Worm (Caenorhabditis elegans) whole organism, L1 larva: ENCODE measurements around the gene fbxb-21.

Experiments used
- ceh-88 ChIP-seq: fragments of 200-800 bp; sonication (Bioruptor generic); IDR thresholded peaks from 2 replicates; pipeline ENCODE4 v1.3.6; 2022; ENCODE audit warnings: missing genetic modification characterization, missing compliant biosample characterization
- ces-1 ChIP-seq: fragments of 150-350 bp; optimal IDR thresholded peaks from 2 replicates; lab custom pipeline; 2014; ENCODE audit warnings: missing biosample characterization, missing genetic modification reagents, missing genetic modification characterization
- efl-1 ChIP-seq, 4 experiments: fragments of 150-350 bp; optimal IDR thresholded peaks in 3 of 4; peaks in 1 of 4; 1 replicate in 1 of 4; 2 replicates in 3 of 4; lab custom pipeline; 2014; ENCODE audit warnings: missing biosample characterization in 2 of 4, missing genetic modification characterization in 2 of 4, missing genetic modification reagents in 2 of 4
- elt-3 ChIP-seq, 6 experiments: fragments of 150-350 bp in 1 of 6; sonication (generic microtip); optimal IDR thresholded peaks; 2 replicates each; lab custom pipeline; 2017 to 2018; ENCODE audit warnings: missing biosample characterization in 6 of 6, missing genetic modification characterization in 6 of 6, inconsistent platforms in 1 of 6
- hlh-4 ChIP-seq: sonication (generic microtip); optimal IDR thresholded peaks from 2 replicates; lab custom pipeline; 2016; ENCODE audit warnings: mild to moderate bottlenecking, missing genetic modification characterization, missing compliant biosample characterization
- lsy-2 ChIP-seq, 2 experiments: fragments of 150-350 bp; optimal IDR thresholded peaks; 2 replicates each; lab custom pipeline; 2014; ENCODE audit warnings: missing biosample characterization in 2 of 2, missing genetic modification characterization in 2 of 2
- nhr-19 ChIP-seq: fragments of 200-800 bp; sonication (Bioruptor generic); conservative IDR thresholded peaks from 2 replicates; pipeline ENCODE4 v1.3.6; 2022; ENCODE audit warnings: missing genetic modification characterization, missing compliant biosample characterization
- pax-3 ChIP-seq: fragments of 200-800 bp; sonication (Bioruptor generic); optimal IDR thresholded peaks from 2 replicates; lab custom pipeline; 2018; ENCODE audit warnings: mild to moderate bottlenecking, missing genetic modification characterization, moderate library complexity, missing compliant biosample characterization
- pqm-1 ChIP-seq: sonication (generic microtip); optimal IDR thresholded peaks from 3 replicates; lab custom pipeline; 2017; ENCODE audit warnings: missing biosample characterization, missing genetic modification characterization
- skn-1 ChIP-seq: fragments of 150-350 bp; optimal IDR thresholded peaks from 2 replicates; lab custom pipeline; 2014; ENCODE audit warnings: missing biosample characterization, missing genetic modification characterization
- sptf-1 ChIP-seq: fragments of 150-350 bp; optimal IDR thresholded peaks from 2 replicates; lab custom pipeline; 2014; ENCODE audit warnings: missing biosample characterization, missing genetic modification characterization
- sup-37 ChIP-seq: fragments of 200-800 bp; sonication (Bioruptor generic); optimal IDR thresholded peaks from 2 replicates; lab custom pipeline; 2018; ENCODE audit warnings: mild to moderate bottlenecking, missing genetic modification characterization, missing compliant biosample characterization
- zag-1 ChIP-seq: fragments of 150-350 bp; optimal IDR thresholded peaks from 2 replicates; lab custom pipeline; 2014; ENCODE audit warnings: missing biosample characterization, missing genetic modification characterization

DNA sequence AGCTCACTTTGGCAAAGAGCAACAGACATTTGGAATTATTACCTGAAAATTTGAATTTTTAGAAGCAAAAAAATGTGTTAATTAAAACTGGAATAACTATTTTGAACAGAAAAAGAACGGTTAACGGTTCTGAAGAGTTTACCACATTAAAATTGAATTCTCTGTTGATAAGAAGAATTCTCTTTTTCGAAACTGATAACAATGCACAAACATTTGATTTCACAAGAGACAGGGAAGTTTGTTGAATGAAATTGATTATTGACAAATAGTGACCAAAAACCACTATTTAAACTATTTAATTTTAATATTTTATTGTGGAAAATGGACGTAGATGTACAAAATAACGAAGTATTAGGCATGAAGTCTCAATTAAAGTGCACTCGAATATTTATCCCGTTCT lies 41.1 kb downstream of the fbxb-21 start:
- TF ChIP-seq skn-1 (tag; lab: Kevin White, UChicago) (no peak), elt-3 (tag; optimal IDR thresholded peaks at IDR 0.05; lab: Kevin White, UChicago) (no peak), ces-1 (GFP tag; lab: Kevin White, UChicago) (no peak), ceh-88 (GFP tag; lab: Robert Waterston, UW) (no peak), pax-3 (tag; lab: Kevin White, UChicago) (no peak), efl-1 (optimal IDR thresholded peaks at IDR 0.05; lab: Kevin White, UChicago) (no peak), efl-1 (GFP tag; optimal IDR thresholded peaks at IDR 0.05 in 1 of 2; lab: Kevin White, UChicago) (no peak), sup-37 (GFP tag; lab: Kevin White, UChicago) (no peak), pqm-1 (no peak), lsy-2 (tag; optimal IDR thresholded peaks at IDR 0.05; lab: Kevin White, UChicago) (no peak), sptf-1 (no peak), nhr-19 (GFP tag; lab: Robert Waterston, UW) (no peak), hlh-4 (tag; lab: Kevin White, UChicago) (no peak), zag-1 (tag; lab: Kevin White, UChicago) (no peak)
